Fruit fly (Drosophila melanogaster) whole organism, embryonic: ENCODE measurements around the gene dia.

Source experiments
- Abd-B ChIP-seq: fragments of 200-800 bp; sonication (Bioruptor generic); optimal IDR thresholded peaks from 2 replicates; lab custom pipeline; 2018; ENCODE audit warnings: missing biosample characterization, mild to moderate bottlenecking, missing genetic modification characterization, moderate library complexity
- Ada2b ChIP-seq: fragments of 200-800 bp; sonication (Bioruptor generic); IDR thresholded peaks from 2 replicates; pipeline ENCODE4 v1.3.6; 2022; ENCODE audit warnings: missing biosample characterization, missing genetic modification characterization
- BEAF-32 ChIP-seq: fragments of 200-800 bp; sonication (Bioruptor generic); optimal IDR thresholded peaks from 3 replicates; lab custom pipeline; 2017; ENCODE audit warnings: missing biosample characterization, missing genetic modification characterization, mild to moderate bottlenecking, moderate library complexity, missing genetic modification reagents
- Bgb ChIP-seq: fragments of 200-800 bp; sonication (Bioruptor generic); IDR thresholded peaks from 2 replicates; pipeline ENCODE4 v1.3.6; 2022; ENCODE audit warnings: missing biosample characterization, missing genetic modification characterization; ENCODE audit not compliant: partially characterized antibody
- Blimp-1 ChIP-seq: fragments of 200-800 bp; sonication (Bioruptor generic); optimal IDR thresholded peaks from 3 replicates; lab custom pipeline; 2018; ENCODE audit warnings: missing biosample characterization, missing genetic modification characterization, mild to moderate bottlenecking, moderate library complexity, missing genetic modification reagents
- BtbVII ChIP-seq: fragments of 200-800 bp; sonication (Bioruptor generic); optimal IDR thresholded peaks from 3 replicates; lab custom pipeline; 2017; ENCODE audit warnings: missing biosample characterization, mild to moderate bottlenecking, missing genetic modification characterization
- CG10979 ChIP-seq: fragments of 200-800 bp; sonication (Bioruptor generic); optimal IDR thresholded peaks from 2 replicates; lab custom pipeline; 2018; ENCODE audit warnings: missing biosample characterization, mild to moderate bottlenecking, missing genetic modification characterization, moderate library complexity
- CG11504 ChIP-seq: fragments of 200-800 bp; sonication (Bioruptor generic); optimal IDR thresholded peaks from 3 replicates; lab custom pipeline; 2019; ENCODE audit warnings: missing biosample characterization, mild to moderate bottlenecking, missing genetic modification characterization, moderate library complexity
- CG11695 ChIP-seq: fragments of 200-800 bp; sonication (Bioruptor generic); IDR thresholded peaks from 3 replicates; pipeline ENCODE4 v1.3.6; 2022; ENCODE audit warnings: missing biosample characterization, missing genetic modification characterization
- CG12744 ChIP-seq: fragments of 200-800 bp; sonication (Bioruptor generic); optimal IDR thresholded peaks from 2 replicates; lab custom pipeline; 2016; ENCODE audit warnings: missing biosample characterization, missing genetic modification characterization
- CG13296 ChIP-seq: fragments of 200-800 bp; sonication (Bioruptor generic); optimal IDR thresholded peaks from 3 replicates; lab custom pipeline; 2018; ENCODE audit warnings: missing biosample characterization, mild to moderate bottlenecking, missing genetic modification characterization
- CG13624 ChIP-seq: fragments of 200-800 bp; sonication (Bioruptor generic); optimal IDR thresholded peaks from 2 replicates; lab custom pipeline; 2016; ENCODE audit warnings: missing biosample characterization, missing genetic modification characterization
- CG14667 ChIP-seq: fragments of 200-800 bp; sonication (Bioruptor generic); IDR thresholded peaks from 2 replicates; pipeline ENCODE4 v1.3.6; 2022; ENCODE audit warnings: missing biosample characterization, missing genetic modification characterization
- CG15696 ChIP-seq: fragments of 200-800 bp; sonication (Bioruptor generic); optimal IDR thresholded peaks from 2 replicates; lab custom pipeline; 2019; ENCODE audit warnings: missing biosample characterization, mild to moderate bottlenecking, missing genetic modification characterization, moderate library complexity
- CG17359 ChIP-seq: fragments of 200-800 bp; sonication (Bioruptor generic); optimal IDR thresholded peaks from 3 replicates; lab custom pipeline; 2018; ENCODE audit warnings: missing biosample characterization, mild to moderate bottlenecking, missing genetic modification characterization, moderate library complexity
- CG17361 ChIP-seq: fragments of 200-800 bp; sonication (Bioruptor generic); IDR thresholded peaks from 3 replicates; pipeline ENCODE4 v1.3.6; 2022; ENCODE audit warnings: missing biosample characterization, missing genetic modification characterization
- CG30020 ChIP-seq: fragments of 200-800 bp; optimal IDR thresholded peaks from 2 replicates; lab custom pipeline; 2019; ENCODE audit warnings: missing biosample characterization, mild to moderate bottlenecking, missing genetic modification characterization, moderate library complexity
- CG3726 ChIP-seq: fragments of 200-800 bp; sonication (Bioruptor generic); IDR thresholded peaks from 3 replicates; pipeline ENCODE4, ENCODE4 v1.3.6; 2022; ENCODE audit warnings: missing biosample characterization, missing genetic modification characterization
- CG3847 ChIP-seq: fragments of 200-800 bp; sonication (Bioruptor generic); IDR thresholded peaks from 2 replicates; pipeline ENCODE4 v1.3.6; 2022; ENCODE audit warnings: missing biosample characterization, missing genetic modification characterization
- CG42726 ChIP-seq: fragments of 200-800 bp; sonication (Bioruptor generic); IDR thresholded peaks from 2 replicates; pipeline ENCODE4 v1.3.6; 2022; ENCODE audit warnings: missing biosample characterization, missing genetic modification characterization; ENCODE audit not compliant: partially characterized antibody
- CG6813 ChIP-seq: fragments of 200-800 bp; sonication (Bioruptor generic); optimal IDR thresholded peaks from 2 replicates; lab custom pipeline; 2017; ENCODE audit warnings: missing biosample characterization, missing genetic modification characterization, mild to moderate bottlenecking, moderate library complexity, missing genetic modification reagents
- CG7786 ChIP-seq: fragments of 200-800 bp; sonication (Bioruptor generic); optimal IDR thresholded peaks from 2 replicates; lab custom pipeline; 2016; ENCODE audit warnings: missing biosample characterization, missing genetic modification characterization
- Dek ChIP-seq: fragments of 200-800 bp; sonication (Bioruptor generic); optimal IDR thresholded peaks from 3 replicates; lab custom pipeline; 2019; ENCODE audit warnings: missing biosample characterization, mild to moderate bottlenecking, missing genetic modification characterization, moderate library complexity
- Dll ChIP-seq: fragments of 200-800 bp; sonication (Bioruptor generic); IDR thresholded peaks from 4 replicates; pipeline ENCODE4 v1.3.6; 2022; ENCODE audit warnings: missing biosample characterization, missing genetic modification characterization; ENCODE audit not compliant: partially characterized antibody
- GATAe ChIP-seq: fragments of 200-800 bp; sonication (Bioruptor generic); conservative IDR thresholded peaks from 2 replicates; pipeline ENCODE4 v1.3.6; 2022; ENCODE audit warnings: missing biosample characterization, missing genetic modification characterization
- Nf-YB ChIP-seq: fragments of 200-800 bp; sonication (Bioruptor generic); optimal IDR thresholded peaks from 3 replicates; lab custom pipeline; 2019; ENCODE audit warnings: missing biosample characterization, mild to moderate bottlenecking, missing genetic modification characterization, moderate library complexity
- TFAM ChIP-seq: fragments of 200-800 bp; sonication (Bioruptor generic); optimal IDR thresholded peaks from 2 replicates; lab custom pipeline; 2017; ENCODE audit warnings: missing biosample characterization, missing genetic modification characterization, inconsistent platforms
- abd-A ChIP-seq: fragments of 200-800 bp; sonication (Bioruptor generic); optimal IDR thresholded peaks from 3 replicates; lab custom pipeline; 2019; ENCODE audit warnings: missing biosample characterization, mild to moderate bottlenecking, missing genetic modification characterization, moderate library complexity
- caup ChIP-seq: fragments of 200-800 bp; sonication (Bioruptor generic); optimal IDR thresholded peaks from 3 replicates; lab custom pipeline; 2017; ENCODE audit warnings: missing biosample characterization, mild to moderate bottlenecking, missing genetic modification characterization, moderate library complexity; ENCODE audit not compliant: severe bottlenecking
- chinmo ChIP-seq: fragments of 200-800 bp; sonication (Bioruptor generic); IDR thresholded peaks from 4 replicates; pipeline ENCODE4 v1.3.6; 2022; ENCODE audit warnings: missing biosample characterization, missing genetic modification characterization; ENCODE audit not compliant: partially characterized antibody
- chm ChIP-seq: fragments of 200-800 bp; sonication (Bioruptor generic); IDR thresholded peaks from 2 replicates; pipeline ENCODE4 v1.3.6; 2022; ENCODE audit warnings: missing biosample characterization, missing genetic modification characterization
- chn ChIP-seq: fragments of 200-800 bp; sonication (Bioruptor generic); optimal IDR thresholded peaks from 2 replicates; lab custom pipeline; 2016; ENCODE audit warnings: missing biosample characterization, missing genetic modification characterization
- dm ChIP-seq: fragments of 200-800 bp; sonication (Bioruptor generic); optimal IDR thresholded peaks from 3 replicates; lab custom pipeline; 2016; ENCODE audit warnings: missing biosample characterization, missing genetic modification characterization
- dysf ChIP-seq: fragments of 200-800 bp; sonication (Bioruptor generic); IDR thresholded peaks from 3 replicates; pipeline ENCODE4 v1.3.6; 2022; ENCODE audit warnings: missing biosample characterization, missing genetic modification characterization
- exex ChIP-seq: fragments of 200-800 bp; sonication (Bioruptor generic); optimal IDR thresholded peaks from 4 replicates; lab custom pipeline; 2018; ENCODE audit warnings: missing biosample characterization, mild to moderate bottlenecking, missing genetic modification characterization, moderate library complexity
- gro ChIP-seq: fragments of 200-800 bp; sonication (Bioruptor generic); optimal IDR thresholded peaks from 2 replicates; lab custom pipeline; 2016; ENCODE audit warnings: missing biosample characterization, missing genetic modification characterization
- insv ChIP-seq, 2 experiments: fragments of 200-800 bp; sonication (Bioruptor generic); optimal IDR thresholded peaks; 3 replicates each; lab custom pipeline; 2016 to 2018; ENCODE audit warnings: missing biosample characterization in 2 of 2, missing genetic modification characterization in 2 of 2
- kni ChIP-seq: fragments of 200-800 bp; sonication (Bioruptor generic); optimal IDR thresholded peaks from 3 replicates; lab custom pipeline; 2017; ENCODE audit warnings: mild to moderate bottlenecking, missing biosample characterization, missing genetic modification reagents, missing genetic modification characterization
- lilli ChIP-seq: fragments of 200-800 bp; sonication (Bioruptor generic); optimal IDR thresholded peaks from 3 replicates; lab custom pipeline; 2016; ENCODE audit warnings: missing biosample characterization, missing genetic modification characterization
- luna ChIP-seq: fragments of 200-800 bp; sonication (Bioruptor generic); optimal IDR thresholded peaks from 2 replicates; lab custom pipeline; 2016; ENCODE audit warnings: missing biosample characterization, missing genetic modification characterization
- pan ChIP-seq, 4 experiments: fragments of >200 bp in 3 of 4; fragments of 200-800 bp in 1 of 4; sonication (Bioruptor generic) in 1 of 4; optimal IDR thresholded peaks in 3 of 4; IDR thresholded peaks in 1 of 4; 2 replicates each; pipeline versions ENCODE4 v1.3.6 to Lab custom; 2017 to 2022; ENCODE audit warnings: missing biosample characterization in 2 of 4, missing genetic modification characterization in 2 of 4, mixed read lengths in 1 of 4
- pros ChIP-seq: fragments of 200-800 bp; sonication (Bioruptor generic); optimal IDR thresholded peaks from 3 replicates; lab custom pipeline; 2019; ENCODE audit warnings: missing biosample characterization, mild to moderate bottlenecking, missing genetic modification characterization, moderate library complexity
- ro ChIP-seq: fragments of 200-800 bp; sonication (Bioruptor generic); IDR thresholded peaks from 2 replicates; pipeline ENCODE4 v1.3.6; 2022; ENCODE audit warnings: missing biosample characterization, missing genetic modification characterization
- run ChIP-seq: fragments of 200-800 bp; sonication (Bioruptor generic); optimal IDR thresholded peaks from 3 replicates; lab custom pipeline; 2018; ENCODE audit warnings: missing biosample characterization, mild to moderate bottlenecking, missing genetic modification characterization
- salm ChIP-seq: fragments of 200-800 bp; sonication (Bioruptor generic); optimal IDR thresholded peaks from 2 replicates; lab custom pipeline; 2018; ENCODE audit warnings: missing biosample characterization, mild to moderate bottlenecking, missing genetic modification characterization
- slou ChIP-seq: fragments of 200-800 bp; sonication (Bioruptor generic); optimal IDR thresholded peaks from 3 replicates; lab custom pipeline; 2016; ENCODE audit warnings: missing biosample characterization, missing genetic modification characterization
- sna ChIP-seq: fragments of 200-800 bp; sonication (Bioruptor generic); IDR thresholded peaks from 2 replicates; pipeline ENCODE4 v1.3.6; 2022; ENCODE audit warnings: missing biosample characterization, missing genetic modification characterization; ENCODE audit not compliant: partially characterized antibody
- zen ChIP-seq: fragments of 200-800 bp; sonication (Bioruptor generic); optimal IDR thresholded peaks from 3 replicates; lab custom pipeline; 2018; ENCODE audit warnings: missing biosample characterization, mild to moderate bottlenecking, missing genetic modification characterization, moderate library complexity
- zfh2 ChIP-seq: fragments of 200-800 bp; sonication (Bioruptor generic); optimal IDR thresholded peaks from 2 replicates; lab custom pipeline; 2016; ENCODE audit warnings: missing biosample characterization, missing genetic modification characterization

Gene dia

DNA sequence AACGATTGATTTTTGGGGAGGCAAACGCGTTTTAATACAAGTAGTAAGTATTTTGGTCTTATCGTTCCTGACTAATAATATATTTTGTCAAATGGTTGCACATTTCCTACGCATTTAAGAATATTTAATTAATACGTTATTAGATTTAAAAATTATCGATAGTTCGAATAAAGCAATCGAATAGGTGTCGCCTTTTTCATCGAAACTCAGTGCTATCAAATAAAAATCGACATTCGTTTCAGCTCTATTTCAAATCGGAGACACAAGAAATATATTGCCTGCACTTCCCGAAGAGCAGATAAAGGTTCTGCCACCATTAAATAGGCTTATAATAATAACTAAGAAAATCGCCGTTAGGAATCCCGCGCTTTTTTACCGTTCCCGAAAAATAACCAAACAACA is 23.3 kb upstream of the dia start (continued):
- TF ChIP-seq CG30020 (tag; lab: Kevin White, UChicago) (peak; percentile 0), caup (GFP tag; lab: Kevin White, UChicago) (no peak), luna (GFP tag; lab: Kevin White, UChicago) (no peak), CG3847 (GFP tag; lab: Robert Waterston, UW) (no peak), lilli (GFP tag; lab: Kevin White, UChicago) (no peak), CG11504 (tag; lab: Kevin White, UChicago) (no peak), gro (GFP tag; lab: Kevin White, UChicago) (no peak), BEAF-32 (GFP tag; lab: Kevin White, UChicago) (peak; percentile 71), CG6813 (no peak), Ada2b (GFP tag; lab: Robert Waterston, UW) (no peak), exex (no peak), Abd-B (GFP tag; lab: Kevin White, UChicago) (no peak), CG17361 (GFP tag; lab: Robert Waterston, UW) (no peak), insv (GFP tag; optimal IDR thresholded peaks at IDR 0.05; lab: Kevin White, UChicago) (no peak), TFAM (GFP tag; lab: Kevin White, UChicago) (no peak), zen (tag; lab: Kevin White, UChicago) (no peak), chinmo (no peak; the same call in 3 of the 4 replicates), run (no peak), CG3726 (GFP tag; lab: Robert Waterston, UW) (no peak), chn (GFP tag; lab: Kevin White, UChicago) (no peak), Bgb (peak; percentile 66), dysf (GFP tag; lab: Robert Waterston, UW) (no peak), sna (GFP tag; lab: Robert Waterston, UW) (0 out of 2 replicates have a peak, but pooled peaks have one; percentile 38), dm (GFP tag; lab: Kevin White, UChicago) (no peak), abd-A (tag; lab: Kevin White, UChicago) (no peak), CG12744 (no peak), CG13624 (GFP tag; lab: Kevin White, UChicago) (no peak), CG13296 (GFP tag; lab: Kevin White, UChicago) (no peak), Nf-YB (no peak), salm (tag; lab: Kevin White, UChicago) (no peak), Dll (GFP tag; lab: Robert Waterston, UW) (peak; percentile 79), slou (GFP tag; lab: Kevin White, UChicago) (no peak), ro (GFP tag; lab: Robert Waterston, UW) (no peak), pan (optimal IDR thresholded peaks at IDR 0.05; lab: Kevin White, UChicago) (no peak), pan (GFP tag; optimal IDR thresholded peaks at IDR 0.05 in 1 of 2, IDR thresholded peaks at IDR 0.05 in 1 of 2) (no peak), CG42726 (GFP tag; lab: Robert Waterston, UW) (peak; percentile 56; the same call in 1 of the 2 replicates), kni (GFP tag; lab: Kevin White, UChicago) (no peak), CG17359 (tag; lab: Kevin White, UChicago) (no peak), CG15696 (tag; lab: Kevin White, UChicago) (no peak), pros (GFP tag; lab: Kevin White, UChicago) (no peak), Blimp-1 (GFP tag; lab: Kevin White, UChicago) (no peak), CG7786 (GFP tag; lab: Kevin White, UChicago) (no peak), chm (GFP tag; lab: Robert Waterston, UW) (no peak), Dek (tag; lab: Kevin White, UChicago) (no peak), GATAe (GFP tag; lab: Robert Waterston, UW) (no peak), zfh2 (no peak), CG11695 (GFP tag; lab: Robert Waterston, UW) (no peak), CG14667 (GFP tag; lab: Robert Waterston, UW) (no peak), BtbVII (no peak), CG10979 (tag; lab: Kevin White, UChicago) (no peak)
